Fruit fly (Drosophila melanogaster) whole organism, embryonic: ENCODE results near the gene und.
A peak's percentile ranks its signal among the peaks of the same experiment; 100 is the strongest.

Experiments used
- CG11085 ChIP-seq: fragments of 200-800 bp; sonication (Bioruptor generic); IDR thresholded peaks from 2 replicates; pipeline ENCODE4 v1.3.6; 2022; ENCODE audit warnings: missing biosample characterization, missing genetic modification characterization
- CG11504 ChIP-seq: fragments of 200-800 bp; sonication (Bioruptor generic); optimal IDR thresholded peaks from 3 replicates; lab custom pipeline; 2019; ENCODE audit warnings: missing biosample characterization, mild to moderate bottlenecking, missing genetic modification characterization, moderate library complexity
- CG11560 ChIP-seq: fragments of 200-800 bp; sonication (Bioruptor generic); IDR thresholded peaks from 3 replicates; pipeline ENCODE4 v1.3.6; 2022; ENCODE audit warnings: missing biosample characterization, missing genetic modification characterization
- CG12071 ChIP-seq: fragments of 200-800 bp; sonication (Bioruptor generic); optimal IDR thresholded peaks from 3 replicates; lab custom pipeline; 2018; ENCODE audit warnings: missing biosample characterization, mild to moderate bottlenecking, missing genetic modification characterization
- CG12391 ChIP-seq: fragments of 200-800 bp; sonication (Bioruptor generic); optimal IDR thresholded peaks from 3 replicates; lab custom pipeline; 2018; ENCODE audit warnings: missing biosample characterization, mild to moderate bottlenecking, missing genetic modification characterization, moderate library complexity
- CG14441 ChIP-seq: fragments of 200-800 bp; sonication (Bioruptor generic); IDR thresholded peaks from 2 replicates; pipeline ENCODE4 v1.3.6; 2022; ENCODE audit warnings: missing biosample characterization, missing genetic modification characterization
- CG14710 ChIP-seq: fragments of 200-800 bp; sonication (Bioruptor generic); optimal IDR thresholded peaks from 3 replicates; lab custom pipeline; 2019; ENCODE audit warnings: missing biosample characterization, mild to moderate bottlenecking, missing genetic modification characterization, moderate library complexity
- CG15696 ChIP-seq: fragments of 200-800 bp; sonication (Bioruptor generic); optimal IDR thresholded peaks from 2 replicates; lab custom pipeline; 2019; ENCODE audit warnings: missing biosample characterization, mild to moderate bottlenecking, missing genetic modification characterization, moderate library complexity
- CG1647 ChIP-seq: fragments of 200-800 bp; sonication (Bioruptor generic); optimal IDR thresholded peaks from 3 replicates; lab custom pipeline; 2016; ENCODE audit warnings: missing biosample characterization, missing genetic modification characterization
- CG17612 ChIP-seq: fragments of 200-800 bp; sonication (Bioruptor generic); IDR thresholded peaks from 2 replicates; pipeline ENCODE4 v1.3.6; 2022; ENCODE audit warnings: missing biosample characterization, missing genetic modification characterization
- CG18619 ChIP-seq: fragments of 200-800 bp; sonication (Bioruptor generic); optimal IDR thresholded peaks from 3 replicates; lab custom pipeline; 2017; ENCODE audit warnings: missing biosample characterization, mild to moderate bottlenecking, missing genetic modification characterization
- CG2678 ChIP-seq: fragments of 200-800 bp; sonication (Bioruptor generic); optimal IDR thresholded peaks from 3 replicates; lab custom pipeline; 2019; ENCODE audit warnings: missing biosample characterization, mild to moderate bottlenecking, missing genetic modification characterization, moderate library complexity
- CG2712 ChIP-seq: fragments of 200-800 bp; optimal IDR thresholded peaks from 3 replicates; lab custom pipeline; 2019; ENCODE audit warnings: missing biosample characterization, mild to moderate bottlenecking, missing genetic modification characterization, moderate library complexity
- CG3726 ChIP-seq: fragments of 200-800 bp; sonication (Bioruptor generic); IDR thresholded peaks from 3 replicates; pipeline ENCODE4, ENCODE4 v1.3.6; 2022; ENCODE audit warnings: missing biosample characterization, missing genetic modification characterization
- CG3847 ChIP-seq: fragments of 200-800 bp; sonication (Bioruptor generic); IDR thresholded peaks from 2 replicates; pipeline ENCODE4 v1.3.6; 2022; ENCODE audit warnings: missing biosample characterization, missing genetic modification characterization
- CG4854 ChIP-seq: fragments of 200-800 bp; sonication (Bioruptor generic); optimal IDR thresholded peaks from 2 replicates; lab custom pipeline; 2016; ENCODE audit warnings: missing biosample characterization, missing genetic modification characterization, inconsistent platforms
- CG5245 ChIP-seq: fragments of 200-800 bp; sonication (Bioruptor generic); optimal IDR thresholded peaks from 3 replicates; lab custom pipeline; 2016; ENCODE audit warnings: missing biosample characterization, missing genetic modification characterization
- CG7556 ChIP-seq: fragments of 200-800 bp; sonication (Bioruptor generic); optimal IDR thresholded peaks from 2 replicates; lab custom pipeline; 2017; ENCODE audit warnings: missing biosample characterization, mild to moderate bottlenecking, missing genetic modification characterization
- CTCF ChIP-seq: fragments of 200-800 bp; sonication (Bioruptor generic); optimal IDR thresholded peaks from 2 replicates; lab custom pipeline; 2017; ENCODE audit warnings: missing biosample characterization, mild to moderate bottlenecking, missing genetic modification characterization, moderate library complexity
- Dbx ChIP-seq: fragments of 200-800 bp; sonication (Bioruptor generic); IDR thresholded peaks from 3 replicates; pipeline ENCODE4 v1.3.6; 2022; ENCODE audit warnings: missing biosample characterization, missing genetic modification characterization
- E2f1 ChIP-seq: fragments of 200-800 bp; sonication (Bioruptor generic); IDR thresholded peaks from 2 replicates; pipeline ENCODE4 v1.3.6; 2022; ENCODE audit warnings: missing biosample characterization, missing genetic modification characterization
- HLH3B ChIP-seq: fragments of 200-800 bp; sonication (Bioruptor generic); IDR thresholded peaks from 2 replicates; pipeline ENCODE4 v1.3.6; 2022; ENCODE audit warnings: missing biosample characterization, missing genetic modification characterization
- HLH4C ChIP-seq: fragments of 200-800 bp; sonication (Bioruptor generic); IDR thresholded peaks from 3 replicates; pipeline ENCODE4 v1.3.6; 2022; ENCODE audit warnings: missing biosample characterization, missing genetic modification characterization; ENCODE audit not compliant: partially characterized antibody
- Hmr ChIP-seq: fragments of 200-800 bp; sonication (Bioruptor generic); optimal IDR thresholded peaks from 3 replicates; lab custom pipeline; 2017; ENCODE audit warnings: mild to moderate bottlenecking, missing biosample characterization, missing genetic modification reagents, missing genetic modification characterization
- Hmx ChIP-seq: fragments of 200-800 bp; sonication (Bioruptor generic); optimal IDR thresholded peaks from 2 replicates; lab custom pipeline; 2016; ENCODE audit warnings: missing biosample characterization, missing genetic modification characterization
- Hr78 ChIP-seq, 2 experiments: fragments of 200-800 bp in 1 of 2; fragments of >200 bp in 1 of 2; sonication (Bioruptor generic) in 1 of 2; optimal IDR thresholded peaks; 2 replicates each; lab custom pipeline; 2017 to 2019; ENCODE audit warnings: missing biosample characterization in 2 of 2, missing genetic modification characterization in 2 of 2, mild to moderate bottlenecking in 1 of 2, moderate library complexity in 1 of 2
- NC2α ChIP-seq: fragments of 200-800 bp; sonication (Bioruptor generic); optimal IDR thresholded peaks from 2 replicates; lab custom pipeline; 2016; ENCODE audit warnings: missing biosample characterization, missing genetic modification characterization
- Ssrp ChIP-seq: fragments of 200-800 bp; sonication (Bioruptor generic); optimal IDR thresholded peaks from 2 replicates; lab custom pipeline; 2018; ENCODE audit warnings: missing biosample characterization, mild to moderate bottlenecking, missing genetic modification characterization, moderate library complexity
- Xbp1 ChIP-seq: fragments of 200-800 bp; sonication (Bioruptor generic); optimal IDR thresholded peaks from 3 replicates; lab custom pipeline; 2016; ENCODE audit warnings: missing biosample characterization, mild to moderate bottlenecking, missing genetic modification characterization
- ac ChIP-seq: fragments of 200-800 bp; sonication (Bioruptor generic); optimal IDR thresholded peaks from 3 replicates; lab custom pipeline; 2017; ENCODE audit warnings: missing biosample characterization, mild to moderate bottlenecking, missing genetic modification characterization
- chinmo ChIP-seq: fragments of 200-800 bp; sonication (Bioruptor generic); IDR thresholded peaks from 4 replicates; pipeline ENCODE4 v1.3.6; 2022; ENCODE audit warnings: missing biosample characterization, missing genetic modification characterization; ENCODE audit not compliant: partially characterized antibody
- croc ChIP-seq: fragments of 200-800 bp; sonication (Bioruptor generic); conservative IDR thresholded peaks from 3 replicates; pipeline ENCODE4 v1.3.6; 2022; ENCODE audit warnings: missing biosample characterization, missing genetic modification characterization
- crol ChIP-seq: fragments of 200-800 bp; sonication (Bioruptor generic); IDR thresholded peaks from 2 replicates; pipeline ENCODE4 v1.3.6; 2022; ENCODE audit warnings: missing biosample characterization, missing genetic modification characterization
- dmrt99B ChIP-seq: fragments of 200-800 bp; sonication (Bioruptor generic); optimal IDR thresholded peaks from 2 replicates; lab custom pipeline; 2018; ENCODE audit warnings: missing biosample characterization, mild to moderate bottlenecking, missing genetic modification characterization, moderate library complexity
- gem ChIP-seq: fragments of 200-800 bp; sonication (Bioruptor generic); optimal IDR thresholded peaks from 2 replicates; lab custom pipeline; 2019; ENCODE audit warnings: missing biosample characterization, mild to moderate bottlenecking, missing genetic modification characterization, moderate library complexity
- grau ChIP-seq: fragments of 200-800 bp; optimal IDR thresholded peaks from 3 replicates; lab custom pipeline; 2019; ENCODE audit warnings: missing biosample characterization, mild to moderate bottlenecking, missing genetic modification characterization, moderate library complexity
- grn ChIP-seq: fragments of 200-800 bp; sonication (Bioruptor generic); optimal IDR thresholded peaks from 3 replicates; lab custom pipeline; 2017; ENCODE audit warnings: missing biosample characterization, missing genetic modification characterization
- gro ChIP-seq: fragments of 200-800 bp; sonication (Bioruptor generic); optimal IDR thresholded peaks from 2 replicates; lab custom pipeline; 2016; ENCODE audit warnings: missing biosample characterization, missing genetic modification characterization
- hth ChIP-seq: fragments of >200 bp; optimal IDR thresholded peaks from 2 replicates; lab custom pipeline; 2017; ENCODE audit warnings: inconsistent platforms
- ind ChIP-seq: fragments of 200-800 bp; sonication (Bioruptor generic); optimal IDR thresholded peaks from 3 replicates; lab custom pipeline; 2016; ENCODE audit warnings: missing biosample characterization, missing genetic modification characterization
- lmd ChIP-seq: fragments of 200-800 bp; sonication (Bioruptor generic); IDR thresholded peaks from 2 replicates; pipeline ENCODE4 v1.3.6; 2022; ENCODE audit warnings: missing biosample characterization, missing genetic modification characterization
- lov ChIP-seq, 2 experiments: fragments of 200-800 bp in 1 of 2; fragments of >200 bp in 1 of 2; sonication (Bioruptor generic) in 1 of 2; IDR thresholded peaks in 1 of 2; optimal IDR thresholded peaks in 1 of 2; 2 replicates in 1 of 2; 3 replicates in 1 of 2; pipeline versions ENCODE4 v1.3.6 to Lab custom; 2017 to 2022; ENCODE audit warnings: missing biosample characterization in 1 of 2, missing genetic modification characterization in 1 of 2
- nerfin-2 ChIP-seq: fragments of 200-800 bp; sonication (Bioruptor generic); IDR thresholded peaks from 2 replicates; pipeline ENCODE4 v1.3.6; 2022; ENCODE audit warnings: missing biosample characterization, missing genetic modification characterization; ENCODE audit not compliant: partially characterized antibody
- prd ChIP-seq, 3 experiments: fragments of >200 bp in 2 of 3; fragments of 200-800 bp in 1 of 3; sonication (Bioruptor generic) in 1 of 3; optimal IDR thresholded peaks in 2 of 3; IDR thresholded peaks in 1 of 3; 2 replicates in 2 of 3; 3 replicates in 1 of 3; pipeline versions ENCODE4 v1.3.6 to Lab custom; 2017 to 2022; ENCODE audit warnings: missing biosample characterization in 1 of 3, missing genetic modification characterization in 1 of 3
- sc ChIP-seq, 3 experiments: fragments of >200 bp in 2 of 3; fragments of 200-800 bp in 1 of 3; sonication (Bioruptor generic) in 1 of 3; optimal IDR thresholded peaks; 2 replicates in 2 of 3; 3 replicates in 1 of 3; lab custom pipeline; 2017; ENCODE audit warnings: mild to moderate bottlenecking in 1 of 3, missing biosample characterization in 1 of 3, missing genetic modification characterization in 1 of 3, missing genetic modification reagents in 1 of 3
- so ChIP-seq: fragments of 200-800 bp; sonication (Bioruptor generic); IDR thresholded peaks from 3 replicates; pipeline ENCODE4 v1.3.6; 2022; ENCODE audit warnings: missing biosample characterization, missing genetic modification characterization
- sr ChIP-seq: fragments of 200-800 bp; sonication (Bioruptor generic); IDR thresholded peaks from 3 replicates; pipeline ENCODE4 v1.3.6; 2022; ENCODE audit warnings: missing biosample characterization, missing genetic modification characterization
- stwl ChIP-seq: fragments of 200-800 bp; sonication (Bioruptor generic); optimal IDR thresholded peaks from 3 replicates; lab custom pipeline; 2018; ENCODE audit warnings: missing biosample characterization, mild to moderate bottlenecking, missing genetic modification characterization, moderate library complexity
- ttk ChIP-seq: fragments of 200-800 bp; sonication (Bioruptor generic); IDR thresholded peaks from 2 replicates; pipeline ENCODE4 v2.1.2; 2022; ENCODE audit warnings: missing biosample characterization, missing genetic modification characterization
- zfh2 ChIP-seq: fragments of 200-800 bp; sonication (Bioruptor generic); optimal IDR thresholded peaks from 2 replicates; lab custom pipeline; 2016; ENCODE audit warnings: missing biosample characterization, missing genetic modification characterization

Gene und

DNA sequence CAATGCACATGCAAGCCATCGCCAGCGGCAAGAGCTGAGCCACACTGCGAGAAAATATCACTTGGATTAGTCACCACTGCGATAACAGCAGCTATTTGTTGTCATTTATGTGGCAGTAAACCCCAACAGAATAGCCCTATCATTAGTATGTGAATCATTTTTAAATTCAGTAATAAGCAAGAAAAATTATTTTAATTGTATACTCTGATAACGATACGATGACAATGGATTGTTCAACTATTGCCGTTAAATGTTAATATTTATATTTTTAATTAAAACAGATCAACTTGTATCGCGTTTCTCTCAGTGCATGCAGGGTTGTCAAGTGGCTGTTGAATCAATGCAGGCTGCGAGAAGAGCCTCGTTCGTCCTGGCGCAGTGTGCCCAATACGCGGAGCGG is 25.4 kb upstream of the und start (continued):
- TF ChIP-seq NC2α (GFP tag; lab: Kevin White, UChicago) (no peak), HLH3B (GFP tag; lab: Robert Waterston, UW) (no peak), ac (GFP tag; lab: Kevin White, UChicago) (no peak), CG12071 (no peak), ttk (peak; percentile 31; the same call in 1 of the 2 replicates), CG1647 (no peak), CG7556 (GFP tag; lab: Kevin White, UChicago) (peak; percentile 14), dmrt99B (peak; percentile 45), gro (GFP tag; lab: Kevin White, UChicago) (no peak), Hmx (GFP tag; lab: Kevin White, UChicago) (no peak), CG5245 (no peak), Ssrp (tag; lab: Kevin White, UChicago) (peak; percentile 19), Dbx (GFP tag; lab: Robert Waterston, UW) (0 out of 3 replicates have a peak, but pooled peaks have one; percentile 14), CG12391 (tag; lab: Kevin White, UChicago) (peak; percentile 3), hth (lab: Kevin White, UChicago) (no peak), E2f1 (GFP tag; lab: Robert Waterston, UW) (no peak), CTCF (no peak), Hr78 (GFP tag; optimal IDR thresholded peaks at IDR 0.05; lab: Kevin White, UChicago) (no peak), grn (GFP tag; lab: Kevin White, UChicago) (no peak), croc (no peak), lmd (no peak), lov (optimal IDR thresholded peaks at IDR 0.05; lab: Kevin White, UChicago) (no peak), lov (GFP tag; IDR thresholded peaks at IDR 0.05; lab: Robert Waterston, UW) (no peak), sc (optimal IDR thresholded peaks at IDR 0.05; lab: Kevin White, UChicago) (no peak), sc (GFP tag; optimal IDR thresholded peaks at IDR 0.05; lab: Kevin White, UChicago) (no peak), CG4854 (GFP tag; lab: Kevin White, UChicago) (no peak), so (no peak), nerfin-2 (GFP tag; lab: Robert Waterston, UW) (no peak), chinmo (GFP tag; lab: Robert Waterston, UW) (no peak), grau (tag; lab: Kevin White, UChicago) (peak; percentile 27), CG2712 (tag; lab: Kevin White, UChicago) (peak; percentile 18), ind (GFP tag; lab: Kevin White, UChicago) (peak; percentile 13), CG3726 (GFP tag; lab: Robert Waterston, UW) (no peak), CG11504 (tag; lab: Kevin White, UChicago) (peak; percentile 59), CG11560 (tag; lab: Robert Waterston, UW) (no peak), CG3847 (GFP tag; lab: Robert Waterston, UW) (no peak), HLH4C (GFP tag; lab: Robert Waterston, UW) (no peak), sr (no peak), CG17612 (GFP tag; lab: Robert Waterston, UW) (no peak), CG18619 (GFP tag; lab: Kevin White, UChicago) (peak; percentile 9), zfh2 (GFP tag; lab: Kevin White, UChicago) (no peak), CG11085 (GFP tag; lab: Robert Waterston, UW) (no peak), Xbp1 (peak; percentile 3), prd (optimal IDR thresholded peaks at IDR 0.05; lab: Kevin White, UChicago) (no peak), prd (GFP tag; IDR thresholded peaks at IDR 0.05; lab: Robert Waterston, UW) (peak; percentile 13; the same call in 1 of the 3 replicates), CG14441 (GFP tag; lab: Robert Waterston, UW) (peak; percentile 29; the same call in 1 of the 2 replicates), CG14710 (no peak), stwl (tag; lab: Kevin White, UChicago) (no peak), CG2678 (peak; percentile 37), Hmr (GFP tag; lab: Kevin White, UChicago) (peak; percentile 8), gem (peak; percentile 46), crol (no peak), CG15696 (tag; lab: Kevin White, UChicago) (no peak)
